Worm (Caenorhabditis elegans) whole organism, L1 larva: Measurements from ENCODE around the gene srx-19.

Experiments used
- C16A3.4 ChIP-seq: fragments of 150-350 bp; optimal IDR thresholded peaks from 2 replicates; lab custom pipeline; 2014; ENCODE audit warnings: missing biosample characterization, missing genetic modification characterization
- aha-1 ChIP-seq: fragments of 150-350 bp; optimal IDR thresholded peaks from 2 replicates; lab custom pipeline; 2014; ENCODE audit warnings: missing biosample characterization, missing genetic modification characterization
- ama-1 ChIP-seq: fragments of 150-350 bp; optimal IDR thresholded peaks from 2 replicates; lab custom pipeline; 2014
- ceh-82 ChIP-seq, 3 experiments: fragments of 150-350 bp in 1 of 3; sonication (generic microtip) in 2 of 3; optimal IDR thresholded peaks; 2 replicates each; lab custom pipeline; 2014 to 2017; ENCODE audit warnings: missing biosample characterization in 3 of 3, missing genetic modification characterization in 3 of 3
- ceh-90 ChIP-seq: sonication (generic microtip); optimal IDR thresholded peaks from 2 replicates; lab custom pipeline; 2016; ENCODE audit warnings: missing genetic modification characterization, missing compliant biosample characterization
- egl-27 ChIP-seq, 2 experiments: fragments of 150-350 bp in 1 of 2; sonication (generic microtip); optimal IDR thresholded peaks; 3 replicates each; lab custom pipeline; 2017 to 2018; ENCODE audit warnings: missing biosample characterization in 2 of 2, missing genetic modification characterization in 2 of 2, missing genetic modification reagents in 2 of 2
- jun-1 ChIP-seq: fragments of 150-350 bp; optimal IDR thresholded peaks from 2 replicates; lab custom pipeline; 2014; ENCODE audit warnings: missing biosample characterization, missing genetic modification reagents, missing genetic modification characterization
- lir-3 ChIP-seq: sonication (generic microtip); optimal IDR thresholded peaks from 2 replicates; lab custom pipeline; 2016; ENCODE audit warnings: mild to moderate bottlenecking, missing genetic modification characterization, moderate library complexity, missing compliant biosample characterization; ENCODE audit not compliant: poor library complexity
- pag-3 ChIP-seq: sonication (generic microtip); optimal IDR thresholded peaks from 2 replicates; lab custom pipeline; 2017; ENCODE audit warnings: missing genetic modification characterization, mild to moderate bottlenecking, missing compliant biosample characterization, antibody characterized with exemption, borderline replicate concordance; ENCODE audit not compliant: insufficient read depth
- sox-4 ChIP-seq: sonication (generic microtip); optimal IDR thresholded peaks from 2 replicates; lab custom pipeline; 2016; ENCODE audit warnings: missing genetic modification characterization, missing compliant biosample characterization
- ztf-11 ChIP-seq, 2 experiments: sonication (generic microtip); optimal IDR thresholded peaks; 2 replicates each; lab custom pipeline; 2016 to 2017; ENCODE audit warnings: missing genetic modification characterization in 2 of 2, missing biosample characterization in 1 of 2, missing compliant biosample characterization in 1 of 2

DNA sequence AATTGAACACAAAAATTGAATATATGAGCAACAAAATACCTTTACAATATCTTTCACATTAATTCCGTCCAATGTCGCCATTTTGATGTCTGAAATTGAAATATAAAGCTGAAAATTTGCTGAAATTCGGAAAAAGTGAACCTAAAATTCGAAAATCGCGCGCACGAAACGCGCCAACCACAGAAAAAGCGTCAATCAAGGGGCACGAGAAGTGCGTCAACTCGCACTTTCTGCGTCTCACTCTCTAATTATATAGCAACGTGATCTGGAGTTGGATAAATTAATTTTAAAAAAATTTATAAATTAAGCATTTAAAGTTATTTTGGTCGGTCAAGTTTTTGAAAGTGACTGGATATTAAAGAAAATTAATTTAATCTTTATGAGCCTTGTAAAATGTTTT, 46.3 kb downstream of the srx-19 start, which contains the start of gene ruvb-2:
- TF ChIP-seq pag-3 (tag; lab: Kevin White, UChicago): no peak
- peak; percentile 92 for TF ChIP-seq C16A3.4 (tag; lab: Kevin White, UChicago)
- TF ChIP-seq ztf-11 (tag; optimal IDR thresholded peaks at IDR 0.05; lab: Kevin White, UChicago): peak in 1 of 2 experiments; percentile 62
- TF ChIP-seq sox-4: peak; percentile 69
- peak; percentile 4 for TF ChIP-seq aha-1 (tag; lab: Kevin White, UChicago)
- peak; percentile 61 for TF ChIP-seq lir-3 (tag; lab: Kevin White, UChicago)
- TF ChIP-seq egl-27 (tag; optimal IDR thresholded peaks at IDR 0.05; lab: Kevin White, UChicago): no peak
- TF ChIP-seq ceh-82 (tag; optimal IDR thresholded peaks at IDR 0.05; lab: Kevin White, UChicago): peak; percentile 77 to 92 (median 77)
- TF ChIP-seq jun-1 (tag; lab: Kevin White, UChicago): peak; percentile 77
- TF ChIP-seq ceh-90: peak; percentile 8
- peak; percentile 14 for TF ChIP-seq ama-1 (lab: Kevin White, UChicago)
